Worm (Caenorhabditis elegans) whole organism, L4/young adult: ENCODE measurements around the gene ant-1.3.

Experiments
- W03F9.2 ChIP-seq: fragments of 150-350 bp; optimal IDR thresholded peaks from 2 replicates; lab custom pipeline; 2014; ENCODE audit warnings: missing biosample characterization, missing genetic modification characterization
- dao-5 ChIP-seq: sonication (generic microtip); optimal IDR thresholded peaks from 2 replicates; lab custom pipeline; 2016; ENCODE audit warnings: missing genotype, missing genetic modification characterization, moderate library complexity, missing compliant biosample characterization
- him-1 ChIP-seq: sonication (generic microtip); optimal IDR thresholded peaks from 2 replicates; lab custom pipeline; 2016; ENCODE audit warnings: missing genotype, missing genetic modification reagents, missing genetic modification characterization, missing compliant biosample characterization

ce11 chrIV:9668103-9668672 lies 40.9 kb downstream of the ant-1.3 start:
- TF ChIP-seq him-1 (no peak), dao-5 (no peak), W03F9.2 (tag; lab: Kevin White, UChicago) (no peak)
